Worm (Caenorhabditis elegans) whole organism, young adult: ENCODE measurements around the gene adah-1.

Experiments used
- akir-1 ChIP-seq: fragments of 200-800 bp; sonication (Bioruptor generic); optimal IDR thresholded peaks from 2 replicates; lab custom pipeline; 2018; ENCODE audit warnings: mild to moderate bottlenecking, missing genetic modification characterization, moderate library complexity, missing compliant biosample characterization
- aptf-2 ChIP-seq: fragments of 200-800 bp; sonication (Bioruptor generic); conservative IDR thresholded peaks from 2 replicates; pipeline ENCODE4 v1.3.6; 2022; ENCODE audit warnings: missing genetic modification reagents, missing genetic modification characterization, missing compliant biosample characterization
- nfya-1 ChIP-seq: sonication (generic microtip); optimal IDR thresholded peaks from 2 replicates; lab custom pipeline; 2017; ENCODE audit warnings: antibody characterized with exemption, missing compliant biosample characterization, missing genetic modification characterization, borderline replicate concordance; ENCODE audit not compliant: insufficient read depth
- unc-62 ChIP-seq: fragments of 150-350 bp; optimal IDR thresholded peaks from 2 replicates; lab custom pipeline; 2014; ENCODE audit warnings: missing biosample characterization, missing genetic modification reagents, missing genetic modification characterization

ce11 chrIV:7031019-7031418 is 7.0 kb downstream of the adah-1 start:
- TF ChIP-seq unc-62 (no peak), akir-1 (GFP tag; lab: Kevin White, UChicago) (no peak), nfya-1 (no peak), aptf-2 (GFP tag; lab: Robert Waterston, UW) (no peak)
